Fruit fly (Drosophila melanogaster): ENCODE measurements around the gene mub.

The mub gene

DNA sequence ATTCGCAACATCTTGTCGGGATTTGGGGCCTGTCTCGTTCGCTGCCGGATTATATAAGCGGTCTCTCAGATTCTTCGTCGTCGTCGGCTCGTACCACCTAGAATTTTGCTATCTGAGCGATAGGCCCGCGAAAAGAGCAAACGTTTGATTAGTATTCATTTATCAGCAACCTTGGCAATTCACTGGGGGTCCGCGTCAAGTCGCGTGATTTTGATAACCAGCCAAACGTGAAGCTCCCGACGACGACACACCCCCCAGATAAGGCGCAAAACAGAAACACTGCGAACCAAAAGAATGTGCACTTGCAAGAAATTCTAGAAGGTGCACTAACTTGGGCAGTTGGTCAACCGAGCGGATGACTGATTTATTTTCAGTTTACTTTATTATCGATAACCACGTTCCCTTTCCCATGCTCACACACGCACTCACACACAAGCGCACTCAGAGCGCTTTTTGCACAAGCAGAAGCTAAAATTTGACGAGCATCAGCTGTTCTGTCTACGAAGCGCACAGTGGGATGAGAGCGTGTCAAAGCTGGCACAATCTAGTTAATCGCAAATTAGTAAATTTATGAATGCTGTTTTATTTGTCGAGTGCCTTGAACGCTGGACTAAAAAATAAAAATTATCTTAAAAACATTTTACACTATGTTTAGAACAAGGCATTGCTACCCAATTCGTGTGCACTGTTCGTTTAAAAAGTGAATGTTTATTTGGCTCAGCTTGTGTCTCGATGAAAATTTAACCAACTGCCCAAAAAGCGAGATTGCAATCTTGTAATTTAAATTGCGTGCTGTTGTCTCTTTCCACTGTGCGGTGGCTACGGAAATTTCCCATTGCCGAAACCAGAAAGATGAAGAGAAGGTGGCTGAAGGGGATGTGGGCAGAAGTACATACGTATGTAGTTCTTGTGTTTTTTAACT lies 4.6 kb upstream of the mub start (continued):
- TF ChIP-seq maf-S (GFP tag; optimal IDR thresholded peaks at IDR 0.05) (peak; percentile 93), CG6854 (GFP tag; optimal IDR thresholded peaks at IDR 0.05) (peak; percentile 88), Atf6 (GFP tag; IDR thresholded peaks at IDR 0.05) (peak; percentile 93), sd (tag; optimal IDR thresholded peaks at IDR 0.05) (peak; percentile 62), CG15601 (tag; optimal IDR thresholded peaks at IDR 0.05) (peak; percentile 86), CG2199 (GFP tag; IDR thresholded peaks at IDR 0.05) (0 out of 3 replicates have a peak, but pooled peaks have one; percentile 50), chn (GFP tag; optimal IDR thresholded peaks at IDR 0.05) (peak; percentile 93), H2.0 (GFP tag; IDR thresholded peaks at IDR 0.05) (peak; percentile 83), Taf1 (GFP tag; IDR thresholded peaks at IDR 0.05) (peak; percentile 85), ewg (GFP tag; optimal IDR thresholded peaks at IDR 0.05) (peak; percentile 83), CG8290 (GFP tag; optimal IDR thresholded peaks at IDR 0.05) (peak; percentile 86), CG8290 (tag; optimal IDR thresholded peaks at IDR 0.05) (peak; percentile 18 to 81)

DNA sequence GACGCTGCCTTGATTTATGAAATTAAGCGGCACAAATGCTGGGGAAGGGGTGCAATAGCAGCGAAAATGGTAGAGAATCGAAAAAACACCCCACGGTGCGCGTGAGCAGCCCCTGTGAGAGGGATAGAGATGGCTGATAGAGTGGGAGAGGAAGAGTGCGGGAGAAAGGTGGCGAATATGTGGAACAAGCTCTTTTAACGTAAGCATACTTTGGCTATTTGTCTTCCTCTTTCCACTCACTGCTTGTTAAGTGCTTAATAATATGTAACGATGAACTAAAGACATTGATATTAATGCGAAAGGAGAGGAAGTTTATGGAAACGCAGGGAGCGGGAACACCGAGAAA lies 4.0 kb upstream of the mub start:
- no peak for TF ChIP-seq fd64A (GFP tag; optimal IDR thresholded peaks at IDR 0.05)
- TF ChIP-seq Poxn (GFP tag; IDR thresholded peaks at IDR 0.05): no peak
- TF ChIP-seq nmo (GFP tag; optimal IDR thresholded peaks at IDR 0.05): no peak
- no peak for TF ChIP-seq sens-2 (GFP tag; IDR thresholded peaks at IDR 0.05)
- no peak for TF ChIP-seq stc (GFP tag; IDR thresholded peaks at IDR 0.05)
- TF ChIP-seq pros (GFP tag; optimal IDR thresholded peaks at IDR 0.05): peak; percentile 90
- TF ChIP-seq CG32532 (GFP tag; IDR thresholded peaks at IDR 0.05): no peak
- TF ChIP-seq az2 (GFP tag; optimal IDR thresholded peaks at IDR 0.05): no peak
- TF ChIP-seq NFAT (GFP tag; IDR thresholded peaks at IDR 0.05): 0 out of 2 replicates have a peak, but pooled peaks have one; percentile 1
- no peak for TF ChIP-seq Atf-2 (GFP tag; optimal IDR thresholded peaks at IDR 0.05)
- TF ChIP-seq CG7839 (tag; optimal IDR thresholded peaks at IDR 0.05): no peak
- TF ChIP-seq Trl (optimal IDR thresholded peaks at IDR 0.05): peak in 1 of 2 experiments; percentile 64
- no peak for TF ChIP-seq Trl (GFP tag; optimal IDR thresholded peaks at IDR 0.05)
- no peak for TF ChIP-seq eyg (GFP tag; optimal IDR thresholded peaks at IDR 0.05)
- TF ChIP-seq oc (tag; optimal IDR thresholded peaks at IDR 0.05): no peak
- TF ChIP-seq fd96Cb (tag; optimal IDR thresholded peaks at IDR 0.05): no peak
- no peak for TF ChIP-seq CG31441 (GFP tag; IDR thresholded peaks at IDR 0.05)
- no peak for TF ChIP-seq Xbp1 (GFP tag; optimal IDR thresholded peaks at IDR 0.05)
- TF ChIP-seq CG13775 (GFP tag; optimal IDR thresholded peaks at IDR 0.05): no peak
- no peak for TF ChIP-seq sug (tag; optimal IDR thresholded peaks at IDR 0.05)
- TF ChIP-seq CG12659 (GFP tag; optimal IDR thresholded peaks at IDR 0.05): no peak
- no peak for TF ChIP-seq crp (GFP tag; optimal IDR thresholded peaks at IDR 0.05)
- TF ChIP-seq CG11504 (tag; optimal IDR thresholded peaks at IDR 0.05): no peak
- TF ChIP-seq gsb (GFP tag; IDR thresholded peaks at IDR 0.05): no peak
- TF ChIP-seq CG1024 (GFP tag; IDR thresholded peaks at IDR 0.05): no peak
- no peak for TF ChIP-seq CG17328 (GFP tag; IDR thresholded peaks at IDR 0.05)
- TF ChIP-seq D19B (GFP tag; optimal IDR thresholded peaks at IDR 0.05): no peak
- no peak for TF ChIP-seq CG1792 (GFP tag; optimal IDR thresholded peaks at IDR 0.05)
- no peak for TF ChIP-seq CG11456 (GFP tag; IDR thresholded peaks at IDR 0.05)
- no peak for TF ChIP-seq CG4730 (GFP tag; IDR thresholded peaks at IDR 0.05)
- TF ChIP-seq CG1832 (GFP tag; optimal IDR thresholded peaks at IDR 0.05): peak; percentile 76
- peak; percentile 77 for TF ChIP-seq crol (GFP tag; IDR thresholded peaks at IDR 0.05)
- no peak for TF ChIP-seq Dek (tag; optimal IDR thresholded peaks at IDR 0.05)
- TF ChIP-seq CG14710 (tag; optimal IDR thresholded peaks at IDR 0.05): no peak
- no peak for TF ChIP-seq unpg (GFP tag; optimal IDR thresholded peaks at IDR 0.05)

All from whole organism, embryonic.